Worm (Caenorhabditis elegans) whole organism, early embryonic: ENCODE data around the gene C43F9.5.

Experiments used
- B0310.2 ChIP-seq: sonication (generic microtip); optimal IDR thresholded peaks from 2 replicates; lab custom pipeline; 2016; ENCODE audit warnings: mild to moderate bottlenecking, missing genetic modification characterization, missing compliant biosample characterization
- F13C5.2 ChIP-seq: sonication (generic microtip); optimal IDR thresholded peaks from 2 replicates; lab custom pipeline; 2017; ENCODE audit warnings: mild to moderate bottlenecking, missing genetic modification characterization, inconsistent platforms, missing compliant biosample characterization
- aly-1 ChIP-seq: sonication (generic microtip); optimal IDR thresholded peaks from 2 replicates; lab custom pipeline; 2016; ENCODE audit warnings: missing genetic modification characterization, missing compliant biosample characterization
- ama-1 ChIP-seq: fragments of 150-350 bp; optimal IDR thresholded peaks from 2 replicates; lab custom pipeline; 2014
- ceh-13 ChIP-seq: fragments of 200-800 bp; sonication (Bioruptor generic); optimal IDR thresholded peaks from 2 replicates; lab custom pipeline; 2018; ENCODE audit warnings: mild to moderate bottlenecking, missing genetic modification characterization, missing compliant biosample characterization
- ets-7 ChIP-seq: sonication (generic microtip); optimal IDR thresholded peaks from 2 replicates; lab custom pipeline; 2016; ENCODE audit warnings: missing genotype, missing genetic modification characterization, missing compliant biosample characterization
- flt-1 ChIP-seq: fragments of 200-800 bp; sonication (Bioruptor generic); IDR thresholded peaks from 2 replicates; pipeline ENCODE4 v1.3.6; 2022; ENCODE audit warnings: missing genetic modification characterization, missing compliant biosample characterization
- hmbx-1 ChIP-seq: sonication (generic microtip); optimal IDR thresholded peaks from 2 replicates; lab custom pipeline; 2016; ENCODE audit warnings: mild to moderate bottlenecking, missing genetic modification characterization, missing compliant biosample characterization
- hnd-1 ChIP-seq: sonication (generic microtip); optimal IDR thresholded peaks from 2 replicates; lab custom pipeline; 2016; ENCODE audit warnings: missing genetic modification characterization, missing compliant biosample characterization
- pes-1 ChIP-seq: fragments of 200-800 bp; sonication (Bioruptor generic); IDR thresholded peaks from 2 replicates; pipeline ENCODE4 v1.3.6; 2022; ENCODE audit warnings: missing genetic modification reagents, missing genetic modification characterization, missing compliant biosample characterization
- tbx-37 ChIP-seq: fragments of 200-800 bp; sonication (Bioruptor generic); conservative IDR thresholded peaks from 2 replicates; pipeline ENCODE4 v1.3.6; 2022; ENCODE audit warnings: missing genetic modification reagents, missing genetic modification characterization, missing compliant biosample characterization
- tra-4 ChIP-seq: sonication (generic microtip); optimal IDR thresholded peaks from 2 replicates; lab custom pipeline; 2017; ENCODE audit warnings: missing genetic modification characterization, missing compliant biosample characterization

- TF ChIP-seq B0310.2 (tag; lab: Kevin White, UChicago), result no peak
- TF ChIP-seq ama-1, result no peak
- no peak for TF ChIP-seq ceh-13 (GFP tag; lab: Kevin White, UChicago)
- no peak for TF ChIP-seq ets-7
- TF ChIP-seq pes-1 (GFP tag; lab: Robert Waterston, UW), result no peak
- no peak for TF ChIP-seq F13C5.2 (tag; lab: Kevin White, UChicago)
- no peak for TF ChIP-seq flt-1 (GFP tag; lab: Robert Waterston, UW)
- no peak for TF ChIP-seq tbx-37
- no peak for TF ChIP-seq hmbx-1 (tag; lab: Kevin White, UChicago)
- TF ChIP-seq hnd-1 (tag; lab: Kevin White, UChicago), result no peak
- TF ChIP-seq aly-1, result no peak
- no peak for TF ChIP-seq tra-4 (tag; lab: Kevin White, UChicago)
Measured at ce11 chrIV:10546589-10547136, 43.9 kb downstream of the C43F9.5 start, which contains the start of gene zim-1.
